Worm (Caenorhabditis elegans) whole organism, mixed stage, embryonic: ENCODE measurements around the gene H01G02.1.
A peak's percentile ranks its signal among the peaks of the same experiment; 100 is the strongest.

ENCODE experiments used
- M03D4.4 ChIP-seq: sonication (generic microtip); optimal IDR thresholded peaks from 2 replicates; lab custom pipeline; 2017; ENCODE audit warnings: mild to moderate bottlenecking, missing genetic modification characterization, missing compliant biosample characterization
- bed-3 ChIP-seq: fragments of 200-800 bp; sonication (Bioruptor generic); optimal IDR thresholded peaks from 3 replicates; lab custom pipeline; 2018; ENCODE audit warnings: mild to moderate bottlenecking, missing genetic modification characterization, moderate library complexity, missing compliant biosample characterization
- blmp-1 ChIP-seq: fragments of 150-350 bp; optimal IDR thresholded peaks from 2 replicates; lab custom pipeline; 2014; ENCODE audit warnings: missing biosample characterization, missing genetic modification characterization
- ceh-39 ChIP-seq: fragments of 150-350 bp; optimal IDR thresholded peaks from 2 replicates; lab custom pipeline; 2014; ENCODE audit warnings: missing biosample characterization, missing genetic modification characterization
- ceh-43 ChIP-seq: fragments of 200-800 bp; sonication (Bioruptor generic); optimal IDR thresholded peaks from 2 replicates; lab custom pipeline; 2018; ENCODE audit warnings: mild to moderate bottlenecking, missing genetic modification characterization, moderate library complexity, missing compliant biosample characterization
- ces-1 ChIP-seq: fragments of 150-350 bp; optimal IDR thresholded peaks from 2 replicates; lab custom pipeline; 2014; ENCODE audit warnings: missing biosample characterization, missing genetic modification reagents, missing genetic modification characterization
- cnd-1 ChIP-seq: fragments of 200-800 bp; sonication (Bioruptor generic); optimal IDR thresholded peaks from 2 replicates; lab custom pipeline; 2018; ENCODE audit warnings: mild to moderate bottlenecking, missing genetic modification characterization, missing compliant biosample characterization
- drap-1 ChIP-seq: fragments of 200-800 bp; sonication (Bioruptor generic); optimal IDR thresholded peaks from 3 replicates; lab custom pipeline; 2018; ENCODE audit warnings: mild to moderate bottlenecking, missing genetic modification characterization, missing compliant biosample characterization
- elt-1 ChIP-seq: sonication (generic microtip); optimal IDR thresholded peaks from 2 replicates; lab custom pipeline; 2017; ENCODE audit warnings: missing genetic modification characterization, mild to moderate bottlenecking, missing compliant biosample characterization, antibody characterized with exemption, moderate library complexity, borderline replicate concordance; ENCODE audit not compliant: insufficient read depth
- elt-3 ChIP-seq: fragments of 150-350 bp; optimal IDR thresholded peaks from 2 replicates; lab custom pipeline; 2014; ENCODE audit warnings: missing biosample characterization, missing genetic modification characterization
- flh-1 ChIP-seq: fragments of 200-800 bp; sonication (Bioruptor generic); optimal IDR thresholded peaks from 2 replicates; lab custom pipeline; 2018; ENCODE audit warnings: mild to moderate bottlenecking, missing genetic modification characterization, moderate library complexity, missing compliant biosample characterization
- ham-2 ChIP-seq: fragments of 200-800 bp; sonication (Bioruptor generic); optimal IDR thresholded peaks from 2 replicates; lab custom pipeline; 2018; ENCODE audit warnings: mild to moderate bottlenecking, missing genetic modification characterization, missing compliant biosample characterization
- hlh-1 ChIP-seq: fragments of 150-350 bp; optimal IDR thresholded peaks from 2 replicates; lab custom pipeline; 2014; ENCODE audit warnings: missing biosample characterization, missing genetic modification reagents, missing genetic modification characterization
- lin-13 ChIP-seq: fragments of 150-350 bp; optimal IDR thresholded peaks from 2 replicates; lab custom pipeline; 2014; ENCODE audit warnings: missing biosample characterization, missing genetic modification characterization
- lin-32 ChIP-seq: fragments of 200-800 bp; sonication (Bioruptor generic); optimal IDR thresholded peaks from 2 replicates; lab custom pipeline; 2018; ENCODE audit warnings: mild to moderate bottlenecking, missing genetic modification characterization, missing compliant biosample characterization
- lsy-2 ChIP-seq: fragments of 150-350 bp; optimal IDR thresholded peaks from 2 replicates; lab custom pipeline; 2014; ENCODE audit warnings: missing biosample characterization, missing genetic modification characterization
- mab-5 ChIP-seq: fragments of 150-350 bp; optimal IDR thresholded peaks from 2 replicates; lab custom pipeline; 2014; ENCODE audit warnings: missing biosample characterization, missing genetic modification characterization
- mep-1 ChIP-seq: fragments of 150-350 bp; optimal IDR thresholded peaks from 2 replicates; lab custom pipeline; 2017; ENCODE audit warnings: missing biosample characterization, missing genetic modification reagents, missing genetic modification characterization, inconsistent platforms
- mls-2 ChIP-seq: sonication (generic microtip); optimal IDR thresholded peaks from 2 replicates; lab custom pipeline; 2016; ENCODE audit warnings: mild to moderate bottlenecking, missing genetic modification characterization, moderate library complexity, missing compliant biosample characterization
- nhr-12 ChIP-seq: fragments of 150-350 bp; optimal IDR thresholded peaks from 2 replicates; lab custom pipeline; 2014; ENCODE audit warnings: missing biosample characterization, missing genetic modification characterization
- nhr-2 ChIP-seq: fragments of 150-350 bp; optimal IDR thresholded peaks from 2 replicates; lab custom pipeline; 2014; ENCODE audit warnings: missing biosample characterization, missing genetic modification characterization
- nhr-237 ChIP-seq: fragments of 150-350 bp; optimal IDR thresholded peaks from 2 replicates; lab custom pipeline; 2014; ENCODE audit warnings: missing biosample characterization, missing genetic modification characterization
- nhr-28 ChIP-seq: fragments of 150-350 bp; optimal IDR thresholded peaks from 2 replicates; lab custom pipeline; 2014; ENCODE audit warnings: missing biosample characterization, missing genetic modification characterization
- nhr-76 ChIP-seq: sonication (generic microtip); optimal IDR thresholded peaks from 2 replicates; lab custom pipeline; 2017; ENCODE audit warnings: missing biosample characterization, missing genetic modification characterization
- pha-4 ChIP-seq: fragments of 150-350 bp; optimal IDR thresholded peaks from 2 replicates; lab custom pipeline; 2018; ENCODE audit warnings: missing biosample characterization, missing genetic modification reagents, missing genetic modification characterization
- snpc-4 ChIP-seq: fragments of 150-350 bp; optimal IDR thresholded peaks from 2 replicates; lab custom pipeline; 2014; ENCODE audit warnings: missing biosample characterization, missing genetic modification characterization
- sptf-1 ChIP-seq: sonication (generic microtip); optimal IDR thresholded peaks from 2 replicates; lab custom pipeline; 2017; ENCODE audit warnings: mild to moderate bottlenecking, missing genetic modification characterization, moderate library complexity, missing compliant biosample characterization
- tbx-8 ChIP-seq: fragments of 200-800 bp; sonication (Bioruptor generic); optimal IDR thresholded peaks from 2 replicates; lab custom pipeline; 2018; ENCODE audit warnings: mild to moderate bottlenecking, missing genetic modification characterization, moderate library complexity, missing compliant biosample characterization
- unc-120 ChIP-seq: sonication (generic microtip); optimal IDR thresholded peaks from 2 replicates; lab custom pipeline; 2017; ENCODE audit warnings: missing genetic modification characterization, missing compliant biosample characterization; ENCODE audit not compliant: poor library complexity, severe bottlenecking
- unc-39 ChIP-seq: fragments of 150-350 bp; optimal IDR thresholded peaks from 2 replicates; lab custom pipeline; 2014; ENCODE audit warnings: missing biosample characterization, missing genetic modification characterization
- unc-62 ChIP-seq: fragments of 150-350 bp; optimal IDR thresholded peaks from 2 replicates; lab custom pipeline; 2014; ENCODE audit warnings: missing biosample characterization, missing genetic modification reagents, missing genetic modification characterization
- zip-8 ChIP-seq: fragments of 150-350 bp; optimal IDR thresholded peaks from 2 replicates; lab custom pipeline; 2014; ENCODE audit warnings: missing biosample characterization, missing genetic modification characterization
- ztf-11 ChIP-seq: fragments of 150-350 bp; optimal IDR thresholded peaks from 2 replicates; lab custom pipeline; 2014; ENCODE audit warnings: missing biosample characterization, missing genetic modification characterization

Gene H01G02.1

DNA sequence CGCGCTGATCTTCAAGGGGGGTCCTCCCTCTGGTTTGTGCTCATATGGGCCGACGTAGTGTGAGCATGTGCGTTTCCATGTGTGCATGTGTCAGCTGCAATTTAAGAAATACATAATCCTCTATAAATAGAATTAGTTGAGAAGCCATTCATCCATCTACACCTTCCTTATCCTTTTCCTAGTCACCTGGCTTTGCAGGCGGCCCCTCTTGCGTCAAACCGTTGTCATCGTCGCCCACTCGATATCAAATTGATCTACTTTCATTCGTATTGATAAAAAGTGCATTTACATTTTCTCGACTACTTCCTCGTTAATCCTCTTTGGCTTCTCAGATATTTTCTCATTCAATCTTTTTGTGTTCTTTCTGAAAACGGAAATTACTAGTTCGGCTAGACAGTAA is 8.1 kb upstream of the H01G02.1 start:
- no peak for TF ChIP-seq tbx-8 (GFP tag; lab: Kevin White, UChicago)
- no peak for TF ChIP-seq unc-62 (GFP tag; lab: Kevin White, UChicago)
- no peak for TF ChIP-seq ceh-43 (GFP tag; lab: Kevin White, UChicago)
- TF ChIP-seq pha-4: no peak
- TF ChIP-seq flh-1 (GFP tag; lab: Kevin White, UChicago): no peak
- no peak for TF ChIP-seq ces-1 (GFP tag; lab: Kevin White, UChicago)
- TF ChIP-seq lin-13 (tag; lab: Kevin White, UChicago): no peak
- TF ChIP-seq mep-1 (tag; lab: Kevin White, UChicago): no peak
- TF ChIP-seq M03D4.4 (tag; lab: Kevin White, UChicago): no peak
- no peak for TF ChIP-seq cnd-1 (tag; lab: Kevin White, UChicago)
- no peak for TF ChIP-seq sptf-1 (tag; lab: Kevin White, UChicago)
- TF ChIP-seq nhr-2: no peak
- TF ChIP-seq lin-32 (GFP tag; lab: Kevin White, UChicago): no peak
- TF ChIP-seq bed-3 (GFP tag; lab: Kevin White, UChicago): no peak
- no peak for TF ChIP-seq zip-8 (tag; lab: Kevin White, UChicago)
- TF ChIP-seq mab-5 (tag; lab: Kevin White, UChicago): no peak

- TF ChIP-seq unc-39 (tag; lab: Kevin White, UChicago): no peak
- TF ChIP-seq ham-2 (GFP tag; lab: Kevin White, UChicago): no peak
- no peak for TF ChIP-seq hlh-1 (tag; lab: Kevin White, UChicago)
- no peak for TF ChIP-seq lsy-2 (tag; lab: Kevin White, UChicago)
- TF ChIP-seq ztf-11: no peak
- TF ChIP-seq unc-62 (GFP tag; lab: Kevin White, UChicago): peak; percentile 42
- no peak for TF ChIP-seq nhr-76 (tag; lab: Kevin White, UChicago)
- TF ChIP-seq unc-120: peak; percentile 77
- TF ChIP-seq lin-32 (GFP tag; lab: Kevin White, UChicago): no peak
- TF ChIP-seq lin-13 (tag; lab: Kevin White, UChicago): no peak
- no peak for TF ChIP-seq ceh-39 (tag; lab: Kevin White, UChicago)
- no peak for TF ChIP-seq ceh-43 (GFP tag; lab: Kevin White, UChicago)
- TF ChIP-seq nhr-12 (tag; lab: Kevin White, UChicago): no peak
- no peak for TF ChIP-seq mab-5 (tag; lab: Kevin White, UChicago)
- no peak for TF ChIP-seq elt-3 (tag; lab: Kevin White, UChicago)
- no peak for TF ChIP-seq nhr-28 (tag; lab: Kevin White, UChicago)
- no peak for TF ChIP-seq pha-4
- TF ChIP-seq mls-2 (tag; lab: Kevin White, UChicago): no peak
- no peak for TF ChIP-seq sptf-1 (tag; lab: Kevin White, UChicago)
- TF ChIP-seq mep-1 (tag; lab: Kevin White, UChicago): peak; percentile 31
- no peak for TF ChIP-seq cnd-1 (tag; lab: Kevin White, UChicago)
- no peak for TF ChIP-seq elt-1
- peak; percentile 61 for TF ChIP-seq ces-1 (GFP tag; lab: Kevin White, UChicago)
- no peak for TF ChIP-seq bed-3 (GFP tag; lab: Kevin White, UChicago)
- TF ChIP-seq tbx-8 (GFP tag; lab: Kevin White, UChicago): no peak
- TF ChIP-seq M03D4.4 (tag; lab: Kevin White, UChicago): no peak
- TF ChIP-seq drap-1 (GFP tag; lab: Kevin White, UChicago): no peak
- peak; percentile 29 for TF ChIP-seq nhr-237
- TF ChIP-seq blmp-1 (tag; lab: Kevin White, UChicago): no peak
Observed at ce11 chrIV:11809708-11810114, 5.8 kb upstream of the H01G02.1 start.

- TF ChIP-seq elt-3 (tag; lab: Kevin White, UChicago): peak; percentile 40
- no peak for TF ChIP-seq unc-39 (tag; lab: Kevin White, UChicago)
- no peak for TF ChIP-seq pha-4
- TF ChIP-seq snpc-4: no peak
Observed at ce11 chrIV:11809047-11809446, 5.1 kb upstream of the H01G02.1 start.

ce11 chrIV:11803044-11803443 is 909 bp downstream of the H01G02.1 start, which contains the start of gene H01G02.4:
TSS of gene H01G02.4 (minus strand) at chrIV:11803144.
- TF ChIP-seq bed-3 (GFP tag; lab: Kevin White, UChicago) (no peak), ces-1 (GFP tag; lab: Kevin White, UChicago) (no peak), ceh-39 (tag; lab: Kevin White, UChicago) (no peak), nhr-237 (no peak), lsy-2 (tag; lab: Kevin White, UChicago) (no peak), pha-4 (no peak), nhr-28 (tag; lab: Kevin White, UChicago) (no peak), flh-1 (GFP tag; lab: Kevin White, UChicago) (no peak), cnd-1 (tag; lab: Kevin White, UChicago) (no peak), lin-32 (GFP tag; lab: Kevin White, UChicago) (no peak), ceh-43 (GFP tag; lab: Kevin White, UChicago) (no peak)
